Fruit fly (Drosophila melanogaster) whole organism, prepupa: ENCODE measurements around the gene hh.

Source experiments
- Blimp-1 ChIP-seq: fragments of 200-800 bp; sonication (Bioruptor generic); optimal IDR thresholded peaks from 3 replicates; lab custom pipeline; 2017; ENCODE audit warnings: missing biosample characterization, missing genetic modification characterization, mild to moderate bottlenecking, moderate library complexity, missing genetic modification reagents
- CG11762 ChIP-seq: fragments of 200-800 bp; sonication (Bioruptor generic); optimal IDR thresholded peaks from 3 replicates; lab custom pipeline; 2016; ENCODE audit warnings: missing biosample characterization, missing genetic modification characterization; ENCODE audit not compliant: insufficient read depth
- CG15336 ChIP-seq: fragments of 200-800 bp; sonication (Bioruptor generic); IDR thresholded peaks from 2 replicates; pipeline ENCODE4 v1.3.6; 2022; ENCODE audit warnings: missing biosample characterization, missing genetic modification characterization
- CG1621 ChIP-seq: fragments of 200-800 bp; sonication (Bioruptor generic); optimal IDR thresholded peaks from 3 replicates; lab custom pipeline; 2018; ENCODE audit warnings: missing biosample characterization, mild to moderate bottlenecking, missing genetic modification characterization
- CG3032 ChIP-seq: fragments of 200-800 bp; optimal IDR thresholded peaks from 2 replicates; lab custom pipeline; 2019; ENCODE audit warnings: missing biosample characterization, mild to moderate bottlenecking, missing genetic modification characterization, moderate library complexity
- CG31627 ChIP-seq: fragments of 200-800 bp; sonication (Bioruptor generic); optimal IDR thresholded peaks from 3 replicates; lab custom pipeline; 2016; ENCODE audit warnings: missing biosample characterization, missing genetic modification characterization
- Gug ChIP-seq: fragments of 200-800 bp; sonication (Bioruptor generic); IDR thresholded peaks from 2 replicates; pipeline ENCODE4 v1.3.6; 2022; ENCODE audit warnings: missing biosample characterization, missing genetic modification characterization
- Sox15 ChIP-seq: fragments of 200-800 bp; sonication (Bioruptor generic); optimal IDR thresholded peaks from 3 replicates; lab custom pipeline; 2016; ENCODE audit warnings: missing biosample characterization, missing genetic modification characterization
- dsx ChIP-seq: fragments of 200-800 bp; optimal IDR thresholded peaks from 3 replicates; lab custom pipeline; 2019; ENCODE audit warnings: missing biosample characterization, mild to moderate bottlenecking, missing genetic modification characterization, moderate library complexity; ENCODE audit not compliant: poor library complexity, severe bottlenecking
- vri ChIP-seq: fragments of 200-800 bp; sonication (Bioruptor generic); optimal IDR thresholded peaks from 3 replicates; lab custom pipeline; 2016; ENCODE audit warnings: missing biosample characterization, mild to moderate bottlenecking, missing genetic modification characterization

dm6 chr3R:23144654-23145053, 2.9 kb upstream of the hh start:
- TF ChIP-seq Blimp-1 (GFP tag; lab: Kevin White, UChicago) = no peak
- no peak for TF ChIP-seq Gug (GFP tag; lab: Robert Waterston, UW)
- TF ChIP-seq vri = peak; percentile 5
- peak; percentile 42; the same call in 1 of the 2 replicates for TF ChIP-seq CG15336
- peak; percentile 1 for TF ChIP-seq dsx
- TF ChIP-seq CG1621 = no peak
- TF ChIP-seq CG31627 (GFP tag; lab: Kevin White, UChicago) = peak; percentile 26
- no peak for TF ChIP-seq CG11762 (GFP tag; lab: Kevin White, UChicago)
- no peak for TF ChIP-seq Sox15
- TF ChIP-seq CG3032 (tag; lab: Kevin White, UChicago) = no peak
